Fruit fly (Drosophila melanogaster) whole organism, embryonic: Measurements from ENCODE around the gene MTF-1.

ENCODE experiments used
- C15 ChIP-seq: fragments of 200-800 bp; sonication (Bioruptor generic); IDR thresholded peaks from 3 replicates; pipeline ENCODE4 v1.3.6; 2022; ENCODE audit warnings: missing biosample characterization, missing genetic modification characterization
- CG10274 ChIP-seq: fragments of 200-800 bp; sonication (Bioruptor generic); optimal IDR thresholded peaks from 3 replicates; lab custom pipeline; 2017; ENCODE audit warnings: missing biosample characterization, mild to moderate bottlenecking, missing genetic modification characterization
- CG10959 ChIP-seq: fragments of 200-800 bp; sonication (Bioruptor generic); IDR thresholded peaks from 2 replicates; pipeline ENCODE4 v1.3.6; 2022; ENCODE audit warnings: missing biosample characterization, missing genetic modification characterization
- CG11398 ChIP-seq: fragments of 200-800 bp; sonication (Bioruptor generic); optimal IDR thresholded peaks from 2 replicates; lab custom pipeline; 2016; ENCODE audit warnings: missing biosample characterization, missing genetic modification characterization
- CG12391 ChIP-seq: fragments of 200-800 bp; sonication (Bioruptor generic); optimal IDR thresholded peaks from 3 replicates; lab custom pipeline; 2018; ENCODE audit warnings: missing biosample characterization, mild to moderate bottlenecking, missing genetic modification characterization, moderate library complexity
- CG12744 ChIP-seq: fragments of 200-800 bp; sonication (Bioruptor generic); optimal IDR thresholded peaks from 2 replicates; lab custom pipeline; 2016; ENCODE audit warnings: missing biosample characterization, missing genetic modification characterization
- CG15479 ChIP-seq: fragments of 200-800 bp; sonication (Bioruptor generic); optimal IDR thresholded peaks from 3 replicates; lab custom pipeline; 2019; ENCODE audit warnings: missing biosample characterization, mild to moderate bottlenecking, missing genetic modification characterization, moderate library complexity
- CG15696 ChIP-seq: fragments of 200-800 bp; sonication (Bioruptor generic); optimal IDR thresholded peaks from 2 replicates; lab custom pipeline; 2019; ENCODE audit warnings: missing biosample characterization, mild to moderate bottlenecking, missing genetic modification characterization, moderate library complexity
- CG1602 ChIP-seq: fragments of 200-800 bp; sonication (Bioruptor generic); optimal IDR thresholded peaks from 3 replicates; lab custom pipeline; 2016; ENCODE audit warnings: missing biosample characterization, missing genetic modification characterization
- CG18599 ChIP-seq: fragments of 200-800 bp; sonication (Bioruptor generic); optimal IDR thresholded peaks from 3 replicates; lab custom pipeline; 2017; ENCODE audit warnings: missing biosample characterization, missing genetic modification characterization, mild to moderate bottlenecking, moderate library complexity, missing genetic modification reagents
- CG2712 ChIP-seq: fragments of 200-800 bp; optimal IDR thresholded peaks from 3 replicates; lab custom pipeline; 2019; ENCODE audit warnings: missing biosample characterization, mild to moderate bottlenecking, missing genetic modification characterization, moderate library complexity
- CG30431 ChIP-seq: fragments of 200-800 bp; sonication (Bioruptor generic); optimal IDR thresholded peaks from 2 replicates; lab custom pipeline; 2017; ENCODE audit warnings: missing biosample characterization, missing genetic modification characterization
- CG4328 ChIP-seq: fragments of 200-800 bp; sonication (Bioruptor generic); optimal IDR thresholded peaks from 3 replicates; lab custom pipeline; 2017; ENCODE audit warnings: missing biosample characterization, missing genetic modification reagents, missing genetic modification characterization
- CG4360 ChIP-seq: fragments of 200-800 bp; sonication (Bioruptor generic); IDR thresholded peaks from 2 replicates; pipeline ENCODE4 v1.3.6; 2022; ENCODE audit warnings: missing biosample characterization, missing genetic modification characterization
- CG4820 ChIP-seq: fragments of 200-800 bp; sonication (Bioruptor generic); optimal IDR thresholded peaks from 3 replicates; lab custom pipeline; 2016; ENCODE audit warnings: missing biosample characterization, missing genetic modification characterization
- CG5180 ChIP-seq: fragments of 200-800 bp; sonication (Bioruptor generic); optimal IDR thresholded peaks from 3 replicates; lab custom pipeline; 2017; ENCODE audit warnings: missing biosample characterization, missing genetic modification characterization, mild to moderate bottlenecking, moderate library complexity, missing genetic modification reagents
- CG7271 ChIP-seq: fragments of 200-800 bp; sonication (Bioruptor generic); optimal IDR thresholded peaks from 2 replicates; lab custom pipeline; 2018; ENCODE audit warnings: missing biosample characterization, mild to moderate bottlenecking, missing genetic modification characterization, moderate library complexity
- CG8359 ChIP-seq: fragments of 200-800 bp; sonication (Bioruptor generic); optimal IDR thresholded peaks from 2 replicates; lab custom pipeline; 2017; ENCODE audit warnings: missing biosample characterization, mild to moderate bottlenecking, missing genetic modification characterization, borderline replicate concordance
- CG8924 ChIP-seq: fragments of 200-800 bp; optimal IDR thresholded peaks from 3 replicates; lab custom pipeline; 2019; ENCODE audit warnings: missing biosample characterization, mild to moderate bottlenecking, missing genetic modification characterization, moderate library complexity
- CkIIα-i1 ChIP-seq: fragments of 200-800 bp; sonication (Bioruptor generic); IDR thresholded peaks from 2 replicates; pipeline ENCODE4 v1.3.6; 2022; ENCODE audit warnings: missing biosample characterization, missing genetic modification characterization
- Dfd ChIP-seq, 2 experiments: fragments of >200 bp; optimal IDR thresholded peaks; 2 replicates each; lab custom pipeline; 2017; ENCODE audit warnings: missing biosample characterization in 2 of 2, missing genetic modification characterization in 2 of 2
- Dref ChIP-seq: fragments of 200-800 bp; sonication (Bioruptor generic); IDR thresholded peaks from 2 replicates; pipeline ENCODE4 v1.3.6; 2022; ENCODE audit warnings: missing biosample characterization, missing genetic modification characterization
- Fer2 ChIP-seq: fragments of 200-800 bp; sonication (Bioruptor generic); optimal IDR thresholded peaks from 2 replicates; lab custom pipeline; 2018; ENCODE audit warnings: missing biosample characterization, mild to moderate bottlenecking, missing genetic modification characterization, moderate library complexity
- HmgD ChIP-seq: fragments of 200-800 bp; sonication (Bioruptor generic); optimal IDR thresholded peaks from 3 replicates; lab custom pipeline; 2016; ENCODE audit warnings: missing biosample characterization, missing genetic modification characterization
- Hmx ChIP-seq: fragments of 200-800 bp; sonication (Bioruptor generic); optimal IDR thresholded peaks from 2 replicates; lab custom pipeline; 2016; ENCODE audit warnings: missing biosample characterization, missing genetic modification characterization
- Hr51 ChIP-seq, 2 experiments: fragments of 200-800 bp; sonication (Bioruptor generic); optimal IDR thresholded peaks; 2 replicates in 1 of 2; 3 replicates in 1 of 2; lab custom pipeline; 2016 to 2018; ENCODE audit warnings: missing biosample characterization in 2 of 2, missing genetic modification characterization in 2 of 2, mild to moderate bottlenecking in 1 of 2, moderate library complexity in 1 of 2
- Lim3 ChIP-seq: fragments of 200-800 bp; sonication (Bioruptor generic); IDR thresholded peaks from 2 replicates; pipeline ENCODE4 v1.3.6; 2022; ENCODE audit warnings: missing biosample characterization, missing genetic modification characterization
- Rx ChIP-seq: fragments of 200-800 bp; sonication (Bioruptor generic); IDR thresholded peaks from 2 replicates; pipeline ENCODE4 v1.3.6; 2022; ENCODE audit warnings: missing biosample characterization, missing genetic modification characterization
- Sry-δ ChIP-seq: fragments of 200-800 bp; sonication (Bioruptor generic); optimal IDR thresholded peaks from 2 replicates; lab custom pipeline; 2016; ENCODE audit warnings: missing biosample characterization, missing genetic modification characterization
- Ssrp ChIP-seq: fragments of 200-800 bp; sonication (Bioruptor generic); optimal IDR thresholded peaks from 2 replicates; lab custom pipeline; 2018; ENCODE audit warnings: missing biosample characterization, mild to moderate bottlenecking, missing genetic modification characterization, moderate library complexity
- Usf ChIP-seq: fragments of 200-800 bp; sonication (Bioruptor generic); optimal IDR thresholded peaks from 2 replicates; lab custom pipeline; 2017; ENCODE audit warnings: missing genotype, missing biosample characterization, missing genetic modification characterization
- abd-A ChIP-seq: fragments of 200-800 bp; sonication (Bioruptor generic); optimal IDR thresholded peaks from 3 replicates; lab custom pipeline; 2019; ENCODE audit warnings: missing biosample characterization, mild to moderate bottlenecking, missing genetic modification characterization, moderate library complexity
- bab2 ChIP-seq: fragments of 200-800 bp; sonication (Bioruptor generic); optimal IDR thresholded peaks from 2 replicates; lab custom pipeline; 2016; ENCODE audit warnings: missing biosample characterization, missing genetic modification characterization
- btn ChIP-seq: fragments of 200-800 bp; sonication (Bioruptor generic); optimal IDR thresholded peaks from 2 replicates; lab custom pipeline; 2016; ENCODE audit warnings: missing biosample characterization, missing genetic modification characterization
- cad ChIP-seq: fragments of >200 bp; optimal IDR thresholded peaks from 2 replicates; lab custom pipeline; 2017; ENCODE audit warnings: missing biosample characterization, missing genetic modification characterization
- caup ChIP-seq: fragments of 200-800 bp; sonication (Bioruptor generic); optimal IDR thresholded peaks from 3 replicates; lab custom pipeline; 2017; ENCODE audit warnings: missing biosample characterization, mild to moderate bottlenecking, missing genetic modification characterization, moderate library complexity; ENCODE audit not compliant: severe bottlenecking
- dan ChIP-seq: fragments of 200-800 bp; sonication (Bioruptor generic); IDR thresholded peaks from 2 replicates; pipeline ENCODE4 v1.3.6; 2022; ENCODE audit warnings: missing biosample characterization, missing genetic modification characterization
- emc ChIP-seq: fragments of 200-800 bp; sonication (Bioruptor generic); optimal IDR thresholded peaks from 2 replicates; lab custom pipeline; 2016; ENCODE audit warnings: missing biosample characterization, missing genetic modification characterization
- eyg ChIP-seq: fragments of 200-800 bp; sonication (Bioruptor generic); optimal IDR thresholded peaks from 3 replicates; lab custom pipeline; 2016; ENCODE audit warnings: missing biosample characterization, missing genetic modification characterization
- fd64A ChIP-seq: fragments of 200-800 bp; sonication (Bioruptor generic); optimal IDR thresholded peaks from 3 replicates; lab custom pipeline; 2018; ENCODE audit warnings: missing biosample characterization, mild to moderate bottlenecking, missing genetic modification characterization
- jigr1 ChIP-seq: fragments of 200-800 bp; sonication (Bioruptor generic); IDR thresholded peaks from 3 replicates; pipeline ENCODE4 v1.3.6; 2022; ENCODE audit warnings: missing biosample characterization, missing genetic modification characterization
- lab ChIP-seq: fragments of 200-800 bp; sonication (Bioruptor generic); optimal IDR thresholded peaks from 3 replicates; lab custom pipeline; 2017; ENCODE audit warnings: missing biosample characterization, missing genetic modification characterization, mild to moderate bottlenecking, moderate library complexity, missing genetic modification reagents
- odd ChIP-seq: fragments of 200-800 bp; sonication (Bioruptor generic); optimal IDR thresholded peaks from 2 replicates; lab custom pipeline; 2017; ENCODE audit warnings: missing biosample characterization, mild to moderate bottlenecking, missing genetic modification characterization
- ranshi ChIP-seq: fragments of 200-800 bp; sonication (Bioruptor generic); IDR thresholded peaks from 2 replicates; pipeline ENCODE4 v1.3.6; 2022; ENCODE audit warnings: missing biosample characterization, missing genetic modification characterization
- sens ChIP-seq: fragments of 200-800 bp; sonication (Bioruptor generic); peaks from one replicate; lab custom pipeline; 2016; ENCODE audit warnings: missing biosample characterization, missing genetic modification characterization
- sna ChIP-seq: fragments of 200-800 bp; sonication (Bioruptor generic); IDR thresholded peaks from 2 replicates; pipeline ENCODE4 v1.3.6; 2022; ENCODE audit warnings: missing biosample characterization, missing genetic modification characterization; ENCODE audit not compliant: partially characterized antibody
- so ChIP-seq: fragments of 200-800 bp; sonication (Bioruptor generic); IDR thresholded peaks from 3 replicates; pipeline ENCODE4 v1.3.6; 2022; ENCODE audit warnings: missing biosample characterization, missing genetic modification characterization
- tgo ChIP-seq: fragments of 200-800 bp; sonication (Bioruptor generic); IDR thresholded peaks from 3 replicates; pipeline ENCODE4 v1.3.6; 2022; ENCODE audit warnings: missing biosample characterization, missing genetic modification characterization
- trem ChIP-seq: fragments of 200-800 bp; optimal IDR thresholded peaks from 3 replicates; lab custom pipeline; 2019; ENCODE audit warnings: missing biosample characterization, mild to moderate bottlenecking, missing genetic modification characterization, moderate library complexity
- zf30C ChIP-seq: fragments of 200-800 bp; sonication (Bioruptor generic); optimal IDR thresholded peaks from 3 replicates; lab custom pipeline; 2018; ENCODE audit warnings: missing biosample characterization, mild to moderate bottlenecking, missing genetic modification characterization

Gene MTF-1

dm6 chr3L:9451522-9452118 lies 21.5 kb downstream of the MTF-1 start, which contains the start of the genes CG3448 and ghi (continued):
- TF ChIP-seq CG12744 (GFP tag; lab: Kevin White, UChicago) (peak; percentile 23), CG10959 (no peak), CG4820 (GFP tag; lab: Kevin White, UChicago) (peak; percentile 58), zf30C (no peak), Hr51 (GFP tag; optimal IDR thresholded peaks at IDR 0.05; lab: Kevin White, UChicago) (peak in 1 of 2 experiments; percentile 47), CG10274 (GFP tag; lab: Kevin White, UChicago) (no peak), Lim3 (GFP tag; lab: Robert Waterston, UW) (no peak), CG8924 (peak; percentile 51), bab2 (peak; percentile 8), fd64A (no peak), lab (GFP tag; lab: Kevin White, UChicago) (peak; percentile 83), ranshi (GFP tag; lab: Robert Waterston, UW) (peak; percentile 43; the same call in 1 of the 2 replicates), eyg (no peak), CG30431 (GFP tag; lab: Kevin White, UChicago) (no peak), CG7271 (tag; lab: Kevin White, UChicago) (peak; percentile 36), odd (no peak), Fer2 (tag; lab: Kevin White, UChicago) (peak; percentile 77), CG15479 (GFP tag; lab: Kevin White, UChicago) (no peak), CG4360 (GFP tag; lab: Robert Waterston, UW) (no peak), Dfd (GFP tag; optimal IDR thresholded peaks at IDR 0.05; lab: Kevin White, UChicago) (no peak), cad (GFP tag; lab: Kevin White, UChicago) (peak; percentile 31), tgo (GFP tag; lab: Robert Waterston, UW) (no peak), Hmx (GFP tag; lab: Kevin White, UChicago) (no peak), Usf (GFP tag; lab: Kevin White, UChicago) (no peak), C15 (GFP tag; lab: Robert Waterston, UW) (no peak), abd-A (peak; percentile 87), CG8359 (GFP tag; lab: Kevin White, UChicago) (no peak), btn (no peak), CG11398 (GFP tag; lab: Kevin White, UChicago) (no peak), Rx (GFP tag; lab: Robert Waterston, UW) (peak; percentile 22; the same call in 1 of the 2 replicates), CG12391 (tag; lab: Kevin White, UChicago) (peak; percentile 57), sens (peak; percentile 93), Sry-δ (GFP tag; lab: Kevin White, UChicago) (peak; percentile 63), jigr1 (GFP tag; lab: Robert Waterston, UW) (no peak), CG1602 (GFP tag; lab: Kevin White, UChicago) (no peak), sna (peak; percentile 90), so (no peak), caup (peak; percentile 33), trem (tag; lab: Kevin White, UChicago) (peak; percentile 84), CkIIα-i1 (GFP tag; lab: Robert Waterston, UW) (no peak), CG4328 (peak; percentile 62), CG15696 (peak; percentile 74), CG2712 (tag; lab: Kevin White, UChicago) (peak; percentile 72), HmgD (GFP tag; lab: Kevin White, UChicago) (no peak), emc (GFP tag; lab: Kevin White, UChicago) (no peak), CG18599 (GFP tag; lab: Kevin White, UChicago) (peak; percentile 81), CG5180 (GFP tag; lab: Kevin White, UChicago) (no peak), Dref (GFP tag; lab: Robert Waterston, UW) (peak; percentile 83), dan (no peak), Ssrp (no peak)
